Worm (Caenorhabditis elegans) whole organism, L4/young adult: ENCODE data around the gene R10E11.6.
A peak's percentile ranks its signal among the peaks of the same experiment; 100 is the strongest.

Source experiments
- W03F9.2 ChIP-seq: fragments of 150-350 bp; optimal IDR thresholded peaks from 2 replicates; lab custom pipeline; 2014; ENCODE audit warnings: missing biosample characterization, missing genetic modification characterization
- dao-5 ChIP-seq: sonication (generic microtip); optimal IDR thresholded peaks from 2 replicates; lab custom pipeline; 2016; ENCODE audit warnings: missing genotype, missing genetic modification characterization, moderate library complexity, missing compliant biosample characterization
- him-1 ChIP-seq: sonication (generic microtip); optimal IDR thresholded peaks from 2 replicates; lab custom pipeline; 2016; ENCODE audit warnings: missing genotype, missing genetic modification reagents, missing genetic modification characterization, missing compliant biosample characterization

R10E11.6 gene

DNA sequence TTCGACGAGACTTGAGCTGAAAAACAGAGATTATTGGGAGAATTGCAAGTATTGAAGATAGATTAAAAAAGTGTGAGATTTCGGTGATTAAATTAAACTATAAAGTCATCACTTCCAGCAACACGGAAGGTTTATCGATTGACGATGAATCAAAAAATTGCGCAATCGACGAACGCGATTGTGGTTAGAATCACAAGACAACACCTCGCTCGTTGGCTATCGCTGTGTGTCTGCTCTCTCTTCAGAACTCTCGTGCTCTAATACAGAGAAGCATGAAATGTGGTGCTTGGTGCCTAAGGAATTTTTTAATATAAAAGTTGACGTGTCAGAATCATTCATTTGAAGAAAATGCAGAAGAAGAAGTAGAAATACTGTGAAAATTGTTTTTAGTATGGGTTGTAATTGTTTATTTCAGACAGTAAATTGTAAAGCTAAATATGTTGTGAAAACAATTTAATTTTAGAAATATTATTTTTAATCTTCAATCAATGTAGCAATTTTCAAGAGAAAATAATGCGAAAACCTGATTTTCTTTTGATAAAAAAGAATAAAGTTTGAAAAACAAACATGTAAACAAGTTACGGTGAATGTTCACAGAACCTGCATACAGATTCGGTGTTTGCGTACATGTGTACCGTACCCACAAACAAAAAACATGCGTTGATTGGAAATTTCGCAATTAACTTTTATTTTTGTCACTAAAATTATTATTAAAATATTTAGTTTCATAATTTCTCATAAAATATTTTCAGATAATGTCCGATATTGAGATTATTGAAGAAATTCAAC is 44.6 kb downstream of the R10E11.6 start, which contains the start of the genes ZK632.10 and ZK632.11:
TSS of gene ZK632.10 (minus strand) at position 560 of the 789 bp plus-strand sequence.
TSS of gene ZK632.11 (plus strand) at position 753 of the 789 bp plus-strand sequence.
- TF ChIP-seq dao-5 (no peak), W03F9.2 (tag; lab: Kevin White, UChicago) (peak; percentile 85), him-1 (no peak)

DNA sequence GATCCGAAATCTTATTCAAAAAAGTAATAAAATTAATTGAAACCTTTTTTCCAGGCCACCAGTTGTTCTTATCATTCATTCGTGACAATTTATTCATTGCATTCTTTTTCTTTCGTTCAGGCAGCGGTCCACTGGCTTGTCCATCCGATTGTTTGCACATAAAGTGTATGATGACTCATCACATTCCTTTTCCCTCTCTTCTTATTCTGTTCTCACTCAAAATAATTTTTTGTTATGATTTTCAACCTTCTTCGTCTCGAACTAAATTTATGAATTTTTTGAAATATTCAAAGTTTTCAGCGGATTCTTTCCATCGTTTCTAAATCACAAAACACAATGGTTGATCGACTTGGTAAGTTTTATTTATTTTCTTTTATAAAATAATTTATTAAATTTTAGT is 47.7 kb downstream of the R10E11.6 start, which contains the start of gene ZK632.12:
TSS of gene ZK632.12 (plus strand) at position 301 of the 400 bp plus-strand sequence.
- TF ChIP-seq W03F9.2 (tag; lab: Kevin White, UChicago) (no peak), dao-5 (no peak), him-1 (no peak)

DNA sequence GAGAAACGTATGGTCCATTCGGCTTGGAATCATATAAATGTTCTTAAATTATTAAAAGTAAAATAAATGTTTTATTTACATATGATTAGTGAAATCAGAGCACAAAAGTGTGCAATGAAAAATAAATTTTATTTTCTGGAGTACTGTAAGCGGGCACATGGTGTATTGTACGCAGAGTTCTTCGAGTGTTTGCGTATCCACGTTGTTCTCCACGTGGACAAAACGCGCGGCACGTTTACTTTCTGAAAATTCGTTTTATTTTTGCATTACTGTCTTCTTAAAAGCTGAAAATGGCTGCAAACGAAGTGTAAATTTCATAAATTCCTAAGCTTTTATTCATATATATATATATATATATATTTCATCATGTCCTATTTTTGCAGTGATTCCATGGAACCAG is 49.8 kb downstream of the R10E11.6 start:
- TF ChIP-seq W03F9.2 (tag; lab: Kevin White, UChicago): no peak
- TF ChIP-seq him-1: no peak

DNA sequence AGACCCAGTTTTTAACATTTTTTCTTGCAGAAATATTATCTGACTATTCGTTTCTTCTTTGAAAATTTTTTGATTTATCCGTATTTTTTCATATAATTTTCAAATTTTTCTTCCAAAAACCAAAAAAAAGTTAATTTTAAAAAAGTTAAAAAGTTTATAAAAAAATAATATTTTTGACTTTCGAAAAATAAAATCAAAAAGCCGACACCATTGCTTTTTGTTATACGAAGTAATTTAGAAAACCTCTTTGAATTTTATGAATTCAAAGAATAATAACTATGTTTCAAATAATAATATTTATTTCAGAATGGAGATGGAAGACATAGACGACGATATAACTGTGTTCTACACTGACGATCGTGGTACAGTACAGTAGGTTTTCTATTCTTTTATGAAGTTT is 52.1 kb downstream of the R10E11.6 start, which contains the start of gene K11H3.8:
TSS of gene K11H3.8 (plus strand) at position 301 of the 400 bp plus-strand sequence.
- TF ChIP-seq dao-5: no peak
- no peak for TF ChIP-seq him-1
- TF ChIP-seq W03F9.2 (tag; lab: Kevin White, UChicago): no peak
